Fruit fly (Drosophila melanogaster) whole organism, wandering third instar larva: ENCODE data around the gene sud1.

Source experiments
- CG9705 ChIP-seq: fragments of 200-800 bp; sonication (Bioruptor generic); optimal IDR thresholded peaks from 2 replicates; lab custom pipeline; 2018; ENCODE audit warnings: missing biosample characterization, mild to moderate bottlenecking, missing genetic modification characterization
- Hnf4 ChIP-seq: fragments of 200-800 bp; sonication (Bioruptor generic); optimal IDR thresholded peaks from 2 replicates; lab custom pipeline; 2016; ENCODE audit warnings: missing biosample characterization, mild to moderate bottlenecking, missing genetic modification characterization
- Jra ChIP-seq: sonication (Bioruptor generic); optimal IDR thresholded peaks from 2 replicates; lab custom pipeline; 2016; ENCODE audit warnings: missing biosample characterization, missing genetic modification characterization
- Sp1 ChIP-seq: fragments of 200-800 bp; sonication (Bioruptor generic); optimal IDR thresholded peaks from 3 replicates; lab custom pipeline; 2019; ENCODE audit warnings: missing biosample characterization, mild to moderate bottlenecking, missing genetic modification characterization, moderate library complexity
- dl ChIP-seq, 2 experiments: fragments of 175-275, 200-275 bp in 1 of 2; fragments of 200-275 bp in 1 of 2; sonication (Bioruptor generic); optimal IDR thresholded peaks; lab custom pipeline; 2018; ENCODE audit warnings: mild to moderate bottlenecking in 2 of 2, missing biosample characterization in 2 of 2, missing genetic modification characterization in 2 of 2, moderate library complexity in 2 of 2; ENCODE audit not compliant: partially characterized antibody in 2 of 2, insufficient read depth in 1 of 2
- h ChIP-seq: fragments of 200-800 bp; sonication (Bioruptor generic); optimal IDR thresholded peaks from 3 replicates; lab custom pipeline; 2016; ENCODE audit warnings: missing biosample characterization, mild to moderate bottlenecking, missing genetic modification characterization
- pan ChIP-seq: fragments of >200 bp; optimal IDR thresholded peaks from 2 replicates; lab custom pipeline; 2017
- sage ChIP-seq: fragments of 200-800 bp; sonication (Bioruptor generic); optimal IDR thresholded peaks from 2 replicates; lab custom pipeline; 2016; ENCODE audit warnings: missing biosample characterization, mild to moderate bottlenecking, missing genetic modification characterization
- usp ChIP-seq: fragments of >200 bp; optimal IDR thresholded peaks from 2 replicates; lab custom pipeline; 2017; ENCODE audit warnings: missing biosample characterization, missing genetic modification characterization

- TF ChIP-seq sage = no peak
- no peak for TF ChIP-seq pan (lab: Kevin White, UChicago)
- TF ChIP-seq Sp1 (GFP tag; lab: Kevin White, UChicago) = no peak
- TF ChIP-seq CG9705 (GFP tag; lab: Kevin White, UChicago) = no peak
- no peak for TF ChIP-seq Hnf4 (GFP tag; lab: Kevin White, UChicago)
- no peak for TF ChIP-seq dl (GFP tag; optimal IDR thresholded peaks at IDR 0.05; lab: Kevin White, UChicago; ENCODE audit: insufficient read depth in 1 of 2, partially characterized antibody in 2 of 2)
- no peak for TF ChIP-seq h
- no peak for TF ChIP-seq usp (GFP tag; lab: Kevin White, UChicago)
- no peak for TF ChIP-seq Jra (GFP tag; lab: Kevin White, UChicago)
These were observed 47.7 kb upstream of the sud1 start for dm6 chr3R:24965403-24965802.
